Worm (Caenorhabditis elegans) whole organism, mixed stage, embryonic: ENCODE measurements around the gene paic-1.

Source experiments
- M03D4.4 ChIP-seq: sonication (generic microtip); optimal IDR thresholded peaks from 2 replicates; lab custom pipeline; 2017; ENCODE audit warnings: mild to moderate bottlenecking, missing genetic modification characterization, missing compliant biosample characterization
- bed-3 ChIP-seq: fragments of 200-800 bp; sonication (Bioruptor generic); optimal IDR thresholded peaks from 3 replicates; lab custom pipeline; 2018; ENCODE audit warnings: mild to moderate bottlenecking, missing genetic modification characterization, moderate library complexity, missing compliant biosample characterization
- ces-1 ChIP-seq: fragments of 150-350 bp; optimal IDR thresholded peaks from 2 replicates; lab custom pipeline; 2014; ENCODE audit warnings: missing biosample characterization, missing genetic modification reagents, missing genetic modification characterization
- hlh-1 ChIP-seq: fragments of 150-350 bp; optimal IDR thresholded peaks from 2 replicates; lab custom pipeline; 2014; ENCODE audit warnings: missing biosample characterization, missing genetic modification reagents, missing genetic modification characterization
- lin-13 ChIP-seq: fragments of 150-350 bp; optimal IDR thresholded peaks from 2 replicates; lab custom pipeline; 2014; ENCODE audit warnings: missing biosample characterization, missing genetic modification characterization
- mep-1 ChIP-seq: fragments of 150-350 bp; optimal IDR thresholded peaks from 2 replicates; lab custom pipeline; 2017; ENCODE audit warnings: missing biosample characterization, missing genetic modification reagents, missing genetic modification characterization, inconsistent platforms
- nhr-12 ChIP-seq: fragments of 150-350 bp; optimal IDR thresholded peaks from 2 replicates; lab custom pipeline; 2014; ENCODE audit warnings: missing biosample characterization, missing genetic modification characterization
- pha-4 ChIP-seq: fragments of 150-350 bp; optimal IDR thresholded peaks from 2 replicates; lab custom pipeline; 2018; ENCODE audit warnings: missing biosample characterization, missing genetic modification reagents, missing genetic modification characterization
- snpc-4 ChIP-seq: fragments of 150-350 bp; optimal IDR thresholded peaks from 2 replicates; lab custom pipeline; 2014; ENCODE audit warnings: missing biosample characterization, missing genetic modification characterization
- zip-8 ChIP-seq: fragments of 150-350 bp; optimal IDR thresholded peaks from 2 replicates; lab custom pipeline; 2014; ENCODE audit warnings: missing biosample characterization, missing genetic modification characterization

DNA sequence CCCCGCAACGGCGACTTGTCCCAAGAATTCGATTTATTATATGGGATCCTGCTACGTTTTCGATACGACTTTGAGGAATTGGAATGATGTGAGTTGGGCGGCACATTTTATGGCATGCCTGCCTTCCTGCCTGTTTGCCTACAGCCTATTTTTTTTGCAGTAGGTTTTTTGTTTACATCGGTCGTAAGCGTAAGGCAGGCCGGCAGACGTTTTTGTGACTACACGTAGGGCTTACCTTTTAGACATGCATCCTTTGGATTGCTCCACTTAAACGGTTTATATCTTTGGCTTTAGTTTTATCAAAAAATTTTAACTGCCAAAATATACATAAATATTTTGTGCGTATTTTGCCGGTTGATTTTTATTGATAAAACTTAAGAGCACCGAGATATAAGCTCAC lies 13.1 kb downstream of the paic-1 start:
- TF ChIP-seq nhr-12 (tag; lab: Kevin White, UChicago): no peak
- TF ChIP-seq hlh-1: no peak
- no peak for TF ChIP-seq M03D4.4 (tag; lab: Kevin White, UChicago)
- no peak for TF ChIP-seq ces-1
- TF ChIP-seq snpc-4 (tag; lab: Kevin White, UChicago): no peak
- TF ChIP-seq pha-4 (tag; lab: Kevin White, UChicago): no peak
- no peak for TF ChIP-seq zip-8 (tag; lab: Kevin White, UChicago)
- no peak for TF ChIP-seq lin-13 (tag; lab: Kevin White, UChicago)
- TF ChIP-seq mep-1 (tag; lab: Kevin White, UChicago): no peak
- no peak for TF ChIP-seq bed-3 (GFP tag; lab: Kevin White, UChicago)
